Worm (Caenorhabditis elegans): ENCODE measurements around the gene T07C4.12.
A peak's percentile ranks its signal among the peaks of the same experiment; 100 is the strongest.

T07C4.12 gene

DNA sequence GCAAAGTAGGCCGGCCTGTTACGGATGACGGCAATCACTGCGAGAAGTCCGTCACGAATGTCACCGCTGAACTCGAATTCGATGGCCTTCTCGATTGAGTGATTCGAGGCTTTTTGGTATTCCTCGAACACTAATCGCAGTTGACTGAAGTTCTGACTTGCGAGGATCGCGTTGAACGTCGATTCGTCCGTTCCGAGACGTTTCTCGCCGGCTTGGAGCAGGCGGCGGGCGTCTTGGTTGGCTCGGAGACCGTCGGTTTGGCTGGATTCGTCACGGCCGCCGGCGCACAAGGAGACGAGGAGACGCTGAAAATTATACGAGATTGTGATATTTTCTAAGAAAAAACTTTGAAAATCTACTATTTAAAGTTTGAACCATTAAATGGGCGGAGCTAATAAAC is 6.1 kb downstream of the T07C4.12 start:
- TF ChIP-seq nhr-77 (tag; optimal IDR thresholded peaks at IDR 0.05), result no peak
- TF ChIP-seq elt-2 (tag; optimal IDR thresholded peaks at IDR 0.05), result no peak
- no peak for TF ChIP-seq fkh-2 (tag; optimal IDR thresholded peaks at IDR 0.05)
- TF ChIP-seq lin-39 (tag; optimal IDR thresholded peaks at IDR 0.05), result no peak
- no peak for TF ChIP-seq unc-39 (tag; optimal IDR thresholded peaks at IDR 0.05)
- no peak for TF ChIP-seq eor-1 (tag; optimal IDR thresholded peaks at IDR 0.05)
- TF ChIP-seq nhr-67 (tag; optimal IDR thresholded peaks at IDR 0.05), result no peak
- TF ChIP-seq hmg-11 (tag; optimal IDR thresholded peaks at IDR 0.05), result no peak
- TF ChIP-seq sea-2 (GFP tag; optimal IDR thresholded peaks at IDR 0.05), result no peak
- no peak for TF ChIP-seq jun-1 (tag; optimal IDR thresholded peaks at IDR 0.05)
- TF ChIP-seq mdl-1 (tag; optimal IDR thresholded peaks at IDR 0.05), result no peak
- no peak for TF ChIP-seq lin-15B (tag; optimal IDR thresholded peaks at IDR 0.05)
- no peak for TF ChIP-seq mml-1 (tag; optimal IDR thresholded peaks at IDR 0.05)
- TF ChIP-seq nhr-28 (tag; optimal IDR thresholded peaks at IDR 0.05), result no peak
- TF ChIP-seq ama-1 (optimal IDR thresholded peaks at IDR 0.05), result no peak
- no peak for TF ChIP-seq nhr-25 (tag; optimal IDR thresholded peaks at IDR 0.05)
- TF ChIP-seq pha-4 (tag; optimal IDR thresholded peaks at IDR 0.05), result no peak
- TF ChIP-seq tbx-2 (tag; optimal IDR thresholded peaks at IDR 0.05), result no peak
- no peak for TF ChIP-seq lsy-12 (tag; optimal IDR thresholded peaks at IDR 0.05)

DNA sequence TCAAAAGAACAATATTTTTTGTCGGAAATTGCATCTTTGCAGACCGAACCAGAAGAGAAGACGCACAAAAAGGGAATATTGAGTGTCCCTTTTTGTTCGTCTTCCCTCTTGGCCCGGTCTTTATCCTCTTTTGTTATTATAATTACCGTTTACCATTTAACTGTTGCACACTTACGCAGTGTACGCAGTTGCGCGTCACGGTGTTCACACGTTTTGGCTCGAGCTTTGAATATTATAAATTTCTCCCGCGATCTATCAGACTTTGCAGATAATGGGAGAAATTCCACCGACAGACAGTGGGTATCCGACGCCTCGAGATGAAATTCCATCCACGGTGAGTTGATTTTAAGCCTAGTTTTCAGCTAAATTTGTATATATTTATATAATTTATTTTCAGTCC is 11.7 kb downstream of the T07C4.12 start, which contains the start of gene sas-7:
sas-7 (plus strand) TSS at position 232 of the 400 bp plus-strand sequence.
- TF ChIP-seq eor-1 (tag; optimal IDR thresholded peaks at IDR 0.05), result no peak
- no peak for TF ChIP-seq daf-12 (tag; optimal IDR thresholded peaks at IDR 0.05)
- TF ChIP-seq elt-2 (tag; optimal IDR thresholded peaks at IDR 0.05), result no peak
- TF ChIP-seq nhr-77 (tag; optimal IDR thresholded peaks at IDR 0.05), result no peak
- TF ChIP-seq nhr-67 (tag; optimal IDR thresholded peaks at IDR 0.05), result no peak
- no peak for TF ChIP-seq egl-27 (tag; optimal IDR thresholded peaks at IDR 0.05)
- TF ChIP-seq snpc-4 (tag; optimal IDR thresholded peaks at IDR 0.05), result no peak
- no peak for TF ChIP-seq lin-39 (tag; optimal IDR thresholded peaks at IDR 0.05)
- no peak for TF ChIP-seq ceh-16 (tag; optimal IDR thresholded peaks at IDR 0.05)
- TF ChIP-seq zag-1 (tag; optimal IDR thresholded peaks at IDR 0.05), result no peak
- TF ChIP-seq ZK546.5 (tag; optimal IDR thresholded peaks at IDR 0.05), result no peak
- TF ChIP-seq elt-3 (tag; optimal IDR thresholded peaks at IDR 0.05), result no peak
- no peak for TF ChIP-seq nhr-237 (tag; optimal IDR thresholded peaks at IDR 0.05)
- no peak for TF ChIP-seq ceh-28 (tag; optimal IDR thresholded peaks at IDR 0.05)

ce11 chrIII:10318755-10319154 is 13.7 kb downstream of the T07C4.12 start, which contains the start of gene unc-69:
Gene unc-69 (plus strand): TSS chrIII:10318939.
- TF ChIP-seq daf-12 (tag; optimal IDR thresholded peaks at IDR 0.05) (no peak), pqm-1 (tag; optimal IDR thresholded peaks at IDR 0.05) (no peak), snpc-4 (tag; optimal IDR thresholded peaks at IDR 0.05) (peak; percentile 28), eor-1 (tag; optimal IDR thresholded peaks at IDR 0.05) (no peak), pha-4 (tag; optimal IDR thresholded peaks at IDR 0.05) (peak; percentile 80), unc-39 (tag; optimal IDR thresholded peaks at IDR 0.05) (no peak), ZK546.5 (tag; optimal IDR thresholded peaks at IDR 0.05) (no peak), hmg-11 (tag; optimal IDR thresholded peaks at IDR 0.05) (peak; percentile 88), fos-1 (tag; optimal IDR thresholded peaks at IDR 0.05) (no peak), fkh-10 (GFP tag; optimal IDR thresholded peaks at IDR 0.05) (no peak), mml-1 (tag; optimal IDR thresholded peaks at IDR 0.05) (no peak), ztf-4 (tag; optimal IDR thresholded peaks at IDR 0.05) (no peak), nhr-76 (tag; optimal IDR thresholded peaks at IDR 0.05) (no peak), unc-62 (GFP tag; optimal IDR thresholded peaks at IDR 0.05) (no peak), skn-1 (tag; optimal IDR thresholded peaks at IDR 0.05) (no peak), ztf-11 (tag; optimal IDR thresholded peaks at IDR 0.05) (no peak), lsy-12 (tag; optimal IDR thresholded peaks at IDR 0.05) (no peak), elt-1 (tag; optimal IDR thresholded peaks at IDR 0.05) (no peak), nhr-23 (tag; optimal IDR thresholded peaks at IDR 0.05) (peak; percentile 56), jun-1 (tag; optimal IDR thresholded peaks at IDR 0.05) (no peak), nhr-43 (tag; optimal IDR thresholded peaks at IDR 0.05; ENCODE audit: poor library complexity, severe bottlenecking) (no peak), nhr-28 (tag; optimal IDR thresholded peaks at IDR 0.05) (no peak), nhr-237 (tag; optimal IDR thresholded peaks at IDR 0.05) (no peak), ama-1 (optimal IDR thresholded peaks at IDR 0.05) (no peak), lin-15B (tag; optimal IDR thresholded peaks at IDR 0.05) (peak; percentile 86), lin-39 (tag; optimal IDR thresholded peaks at IDR 0.05) (peak; percentile 79), nhr-12 (tag; optimal IDR thresholded peaks at IDR 0.05) (no peak), nhr-25 (tag; optimal IDR thresholded peaks at IDR 0.05) (peak; percentile 12), nhr-67 (tag; optimal IDR thresholded peaks at IDR 0.05) (no peak), ceh-16 (tag; optimal IDR thresholded peaks at IDR 0.05) (no peak), ceh-28 (tag; optimal IDR thresholded peaks at IDR 0.05) (peak; percentile 88), tbx-2 (tag; optimal IDR thresholded peaks at IDR 0.05) (no peak), elt-2 (tag; optimal IDR thresholded peaks at IDR 0.05) (peak; percentile 7), nhr-11 (tag; optimal IDR thresholded peaks at IDR 0.05) (no peak), zag-1 (tag; optimal IDR thresholded peaks at IDR 0.05) (no peak), nfya-1 (tag; optimal IDR thresholded peaks at IDR 0.05; ENCODE audit: insufficient read depth) (peak; percentile 86), egl-5 (tag; optimal IDR thresholded peaks at IDR 0.05) (peak; percentile 37)
